Worm (Caenorhabditis elegans) whole organism, early embryonic: Measurements from ENCODE around the gene C17H12.12.

Source experiments
- B0310.2 ChIP-seq: sonication (generic microtip); optimal IDR thresholded peaks from 2 replicates; lab custom pipeline; 2016; ENCODE audit warnings: mild to moderate bottlenecking, missing genetic modification characterization, missing compliant biosample characterization
- F13C5.2 ChIP-seq: sonication (generic microtip); optimal IDR thresholded peaks from 2 replicates; lab custom pipeline; 2017; ENCODE audit warnings: mild to moderate bottlenecking, missing genetic modification characterization, inconsistent platforms, missing compliant biosample characterization
- aly-1 ChIP-seq: sonication (generic microtip); optimal IDR thresholded peaks from 2 replicates; lab custom pipeline; 2016; ENCODE audit warnings: missing genetic modification characterization, missing compliant biosample characterization
- ama-1 ChIP-seq: fragments of 150-350 bp; optimal IDR thresholded peaks from 2 replicates; lab custom pipeline; 2014
- ceh-13 ChIP-seq: fragments of 200-800 bp; sonication (Bioruptor generic); optimal IDR thresholded peaks from 2 replicates; lab custom pipeline; 2018; ENCODE audit warnings: mild to moderate bottlenecking, missing genetic modification characterization, missing compliant biosample characterization
- ceh-36 ChIP-seq: sonication (generic microtip); optimal IDR thresholded peaks from 2 replicates; lab custom pipeline; 2016; ENCODE audit warnings: missing genetic modification characterization, inconsistent platforms, missing compliant biosample characterization
- ets-7 ChIP-seq: sonication (generic microtip); optimal IDR thresholded peaks from 2 replicates; lab custom pipeline; 2016; ENCODE audit warnings: missing genotype, missing genetic modification characterization, missing compliant biosample characterization
- flt-1 ChIP-seq: fragments of 200-800 bp; sonication (Bioruptor generic); IDR thresholded peaks from 2 replicates; pipeline ENCODE4 v1.3.6; 2022; ENCODE audit warnings: missing genetic modification characterization, missing compliant biosample characterization
- hmbx-1 ChIP-seq: sonication (generic microtip); optimal IDR thresholded peaks from 2 replicates; lab custom pipeline; 2016; ENCODE audit warnings: mild to moderate bottlenecking, missing genetic modification characterization, missing compliant biosample characterization
- hmg-4 ChIP-seq: fragments of 200-800 bp; sonication (Bioruptor generic); optimal IDR thresholded peaks from 2 replicates; lab custom pipeline; 2018; ENCODE audit warnings: mild to moderate bottlenecking, missing genetic modification characterization, missing compliant biosample characterization
- hnd-1 ChIP-seq: sonication (generic microtip); optimal IDR thresholded peaks from 2 replicates; lab custom pipeline; 2016; ENCODE audit warnings: missing genetic modification characterization, missing compliant biosample characterization
- pes-1 ChIP-seq: fragments of 200-800 bp; sonication (Bioruptor generic); IDR thresholded peaks from 2 replicates; pipeline ENCODE4 v1.3.6; 2022; ENCODE audit warnings: missing genetic modification reagents, missing genetic modification characterization, missing compliant biosample characterization
- scrt-1 ChIP-seq: fragments of 200-800 bp; sonication (Bioruptor generic); IDR thresholded peaks from 2 replicates; pipeline ENCODE4 v1.3.6; 2022; ENCODE audit warnings: missing genetic modification characterization, missing compliant biosample characterization
- sea-1 ChIP-seq: fragments of 200-800 bp; sonication (Bioruptor generic); conservative IDR thresholded peaks from 2 replicates; pipeline ENCODE4 v1.3.6; 2022; ENCODE audit warnings: missing genetic modification characterization, missing compliant biosample characterization
- tbx-11 ChIP-seq: fragments of 200-800 bp; sonication (Bioruptor generic); IDR thresholded peaks from 2 replicates; pipeline ENCODE4 v1.3.6; 2022; ENCODE audit warnings: missing genetic modification characterization, missing compliant biosample characterization
- tbx-37 ChIP-seq: fragments of 200-800 bp; sonication (Bioruptor generic); conservative IDR thresholded peaks from 2 replicates; pipeline ENCODE4 v1.3.6; 2022; ENCODE audit warnings: missing genetic modification reagents, missing genetic modification characterization, missing compliant biosample characterization
- tra-4 ChIP-seq: sonication (generic microtip); optimal IDR thresholded peaks from 2 replicates; lab custom pipeline; 2017; ENCODE audit warnings: missing genetic modification characterization, missing compliant biosample characterization

C17H12.12 gene

ce11 chrIV:6836769-6837168 is 41.0 kb downstream of the C17H12.12 start:
- TF ChIP-seq B0310.2 (tag; lab: Kevin White, UChicago) = no peak
- no peak for TF ChIP-seq F13C5.2 (tag; lab: Kevin White, UChicago)

ce11 chrIV:6839091-6839522 is 43.4 kb downstream of the C17H12.12 start:
- TF ChIP-seq scrt-1 (GFP tag; lab: Robert Waterston, UW) (no peak), tbx-37 (GFP tag; lab: Robert Waterston, UW) (no peak), pes-1 (GFP tag; lab: Robert Waterston, UW) (no peak), F13C5.2 (tag; lab: Kevin White, UChicago) (no peak), sea-1 (GFP tag; lab: Robert Waterston, UW) (no peak), flt-1 (no peak), tra-4 (tag; lab: Kevin White, UChicago) (no peak), B0310.2 (tag; lab: Kevin White, UChicago) (no peak), aly-1 (tag; lab: Kevin White, UChicago) (no peak), ceh-13 (no peak), ceh-36 (no peak), hmg-4 (GFP tag; lab: Kevin White, UChicago) (no peak), hmbx-1 (tag; lab: Kevin White, UChicago) (no peak), ama-1 (lab: Kevin White, UChicago) (no peak), tbx-11 (GFP tag; lab: Robert Waterston, UW) (no peak)

ce11 chrIV:6841562-6842282 is 46.0 kb downstream of the C17H12.12 start:
- TF ChIP-seq flt-1 (no peak), aly-1 (tag; lab: Kevin White, UChicago) (no peak), ceh-36 (no peak), hmbx-1 (tag; lab: Kevin White, UChicago) (no peak), B0310.2 (tag; lab: Kevin White, UChicago) (no peak), tra-4 (tag; lab: Kevin White, UChicago) (no peak)

- no peak for TF ChIP-seq ceh-13
- no peak for TF ChIP-seq hmbx-1 (tag; lab: Kevin White, UChicago)
- TF ChIP-seq flt-1 = no peak
- TF ChIP-seq pes-1 (GFP tag; lab: Robert Waterston, UW) = no peak
- TF ChIP-seq aly-1 (tag; lab: Kevin White, UChicago) = no peak
- TF ChIP-seq tbx-11 (GFP tag; lab: Robert Waterston, UW) = no peak
- no peak for TF ChIP-seq F13C5.2 (tag; lab: Kevin White, UChicago)
- TF ChIP-seq hnd-1 = no peak
- TF ChIP-seq tbx-37 (GFP tag; lab: Robert Waterston, UW) = no peak
- TF ChIP-seq ceh-36 = no peak
- TF ChIP-seq B0310.2 (tag; lab: Kevin White, UChicago) = no peak
- TF ChIP-seq ama-1 (lab: Kevin White, UChicago) = no peak
- no peak for TF ChIP-seq ets-7 (tag; lab: Kevin White, UChicago)
- no peak for TF ChIP-seq tra-4 (tag; lab: Kevin White, UChicago)
- no peak for TF ChIP-seq scrt-1 (GFP tag; lab: Robert Waterston, UW)
- no peak for TF ChIP-seq hmg-4 (GFP tag; lab: Kevin White, UChicago)
- no peak for TF ChIP-seq sea-1 (GFP tag; lab: Robert Waterston, UW)
These were observed 46.8 kb downstream of the C17H12.12 start, which contains the start of gene lip-1 for ce11 chrIV:6842470-6843008. TSS of gene lip-1 (plus strand) at chrIV:6842958.
